Worm (Caenorhabditis elegans) whole organism, L1 larva: ENCODE results near the gene C06C6.9.

Source experiments
- ama-1 ChIP-seq: fragments of 150-350 bp; optimal IDR thresholded peaks from 2 replicates; lab custom pipeline; 2014
- ces-1 ChIP-seq: fragments of 150-350 bp; optimal IDR thresholded peaks from 2 replicates; lab custom pipeline; 2014; ENCODE audit warnings: missing biosample characterization, missing genetic modification reagents, missing genetic modification characterization
- efl-3 ChIP-seq: fragments of 200-800 bp; sonication (Bioruptor generic); optimal IDR thresholded peaks from 2 replicates; lab custom pipeline; 2018; ENCODE audit warnings: mild to moderate bottlenecking, missing genetic modification characterization, missing compliant biosample characterization
- lin-35 ChIP-seq, 2 experiments: fragments of 150-350 bp; optimal IDR thresholded peaks; 2 replicates each; lab custom pipeline; 2014; ENCODE audit warnings: missing biosample characterization in 2 of 2, missing genetic modification characterization in 2 of 2, missing genetic modification reagents in 2 of 2
- mdl-1 ChIP-seq, 2 experiments: fragments of 150-350 bp; optimal IDR thresholded peaks; 2 replicates each; lab custom pipeline; 2014 to 2017; ENCODE audit warnings: missing biosample characterization in 2 of 2, missing genetic modification characterization in 2 of 2, inconsistent platforms in 1 of 2
- nhr-12 ChIP-seq: sonication (generic microtip); optimal IDR thresholded peaks from 2 replicates; lab custom pipeline; 2017; ENCODE audit warnings: missing biosample characterization, missing genetic modification characterization
- nhr-77 ChIP-seq: fragments of 150-350 bp; optimal IDR thresholded peaks from 2 replicates; lab custom pipeline; 2014; ENCODE audit warnings: missing biosample characterization, missing genetic modification characterization
- tbx-2 ChIP-seq: sonication (generic microtip); optimal IDR thresholded peaks from 2 replicates; lab custom pipeline; 2016; ENCODE audit warnings: missing genetic modification characterization, missing compliant biosample characterization
- unc-30 ChIP-seq: sonication (generic microtip); optimal IDR thresholded peaks from 2 replicates; lab custom pipeline; 2017; ENCODE audit warnings: missing biosample characterization, missing genetic modification characterization
- unc-86 ChIP-seq: sonication (generic microtip); optimal IDR thresholded peaks from 2 replicates; lab custom pipeline; 2016; ENCODE audit warnings: missing genetic modification characterization, missing compliant biosample characterization
- xbp-1 ChIP-seq: sonication (generic microtip); optimal IDR thresholded peaks from 2 replicates; lab custom pipeline; 2016; ENCODE audit warnings: missing genetic modification characterization, missing compliant biosample characterization
- zip-4 ChIP-seq: fragments of 200-800 bp; sonication (Bioruptor generic); optimal IDR thresholded peaks from 2 replicates; lab custom pipeline; 2018; ENCODE audit warnings: mild to moderate bottlenecking, missing genetic modification characterization, moderate library complexity, missing compliant biosample characterization
- ztf-11 ChIP-seq, 2 experiments: sonication (generic microtip); optimal IDR thresholded peaks; 2 replicates each; lab custom pipeline; 2016 to 2017; ENCODE audit warnings: missing genetic modification characterization in 2 of 2, missing biosample characterization in 1 of 2, missing compliant biosample characterization in 1 of 2

DNA sequence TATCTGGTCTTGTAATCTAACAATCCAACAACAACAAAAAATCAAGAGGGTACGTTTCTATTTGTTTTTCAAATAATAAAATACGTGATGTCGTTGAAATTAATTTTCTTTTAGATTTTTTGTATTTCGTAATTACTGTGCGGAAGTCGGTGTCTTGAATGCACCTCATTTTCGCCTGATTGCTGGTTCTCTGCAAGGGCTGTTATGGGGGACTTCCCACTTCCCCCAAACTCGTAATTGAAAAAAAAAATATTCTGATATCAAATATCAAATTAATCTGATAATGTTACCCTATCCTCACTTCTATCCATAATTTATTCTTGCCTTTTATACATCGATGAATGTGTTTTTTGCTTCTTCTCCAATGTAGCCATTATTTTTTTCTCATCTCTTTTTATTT is 8.5 kb downstream of the C06C6.9 start, which contains the start of gene F36G9.15:
- TF ChIP-seq nhr-12 (tag; lab: Kevin White, UChicago) = no peak
- no peak for TF ChIP-seq ces-1 (GFP tag; lab: Kevin White, UChicago)
- TF ChIP-seq nhr-77 (tag; lab: Kevin White, UChicago) = no peak
- no peak for TF ChIP-seq xbp-1 (tag; lab: Kevin White, UChicago)
- TF ChIP-seq ztf-11 (tag; optimal IDR thresholded peaks at IDR 0.05; lab: Kevin White, UChicago) = no peak
- TF ChIP-seq zip-4 (GFP tag; lab: Kevin White, UChicago) = no peak
- TF ChIP-seq mdl-1 (tag; optimal IDR thresholded peaks at IDR 0.05; lab: Kevin White, UChicago) = no peak
- no peak for TF ChIP-seq tbx-2 (tag; lab: Kevin White, UChicago)
- no peak for TF ChIP-seq efl-3 (GFP tag; lab: Kevin White, UChicago)
- TF ChIP-seq ama-1 (lab: Kevin White, UChicago) = no peak
- TF ChIP-seq unc-86 (tag; lab: Kevin White, UChicago) = no peak
- no peak for TF ChIP-seq lin-35 (GFP tag; optimal IDR thresholded peaks at IDR 0.05; lab: Kevin White, UChicago)
- no peak for TF ChIP-seq unc-30
